Worm (Caenorhabditis elegans) whole organism, dauer: ENCODE measurements around the gene F26F4.5.
"Not testable (repeated sequence)": the region's sequence is repeated elsewhere in the genome, so short reads cannot be mapped to it uniquely, and the experiment has no call there.

ENCODE experiments used
- unc-62 ChIP-seq: sonication (generic microtip); optimal IDR thresholded peaks from 2 replicates; lab custom pipeline; 2017; ENCODE audit warnings: missing biosample characterization, missing genetic modification reagents, missing genetic modification characterization

F26F4.5 gene

ce11 chrIII:4890997-4891396 lies at the start of gene F26F4.5:
Gene F26F4.5, minus strand, starts transcription at chrIII:4891252.
- no peak for TF ChIP-seq unc-62 (GFP tag; lab: Kevin White, UChicago)

DNA sequence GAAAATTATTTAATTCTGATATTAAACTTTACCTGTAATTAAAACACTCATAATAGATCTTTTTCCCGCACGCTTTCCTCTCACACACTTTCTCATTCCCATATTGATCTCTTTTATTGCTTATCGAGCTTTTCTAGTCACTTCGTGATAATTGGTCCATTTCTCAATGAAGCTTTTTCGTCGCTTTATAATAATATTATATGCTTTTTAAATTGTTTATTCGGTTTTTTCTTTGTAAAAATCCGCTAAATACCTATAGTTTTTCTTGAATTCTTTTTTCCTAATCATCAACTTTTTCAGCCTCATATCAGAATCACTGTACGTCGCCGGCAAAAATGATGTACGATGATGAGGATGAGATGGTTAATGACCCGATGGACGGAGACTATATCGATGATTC lies 48.2 kb upstream of the F26F4.5 start, which contains the start of gene rpb-2:
Gene rpb-2 (plus strand): TSS at position 301 of the 400 bp plus-strand sequence.
- no peak for TF ChIP-seq unc-62 (GFP tag; lab: Kevin White, UChicago)

DNA sequence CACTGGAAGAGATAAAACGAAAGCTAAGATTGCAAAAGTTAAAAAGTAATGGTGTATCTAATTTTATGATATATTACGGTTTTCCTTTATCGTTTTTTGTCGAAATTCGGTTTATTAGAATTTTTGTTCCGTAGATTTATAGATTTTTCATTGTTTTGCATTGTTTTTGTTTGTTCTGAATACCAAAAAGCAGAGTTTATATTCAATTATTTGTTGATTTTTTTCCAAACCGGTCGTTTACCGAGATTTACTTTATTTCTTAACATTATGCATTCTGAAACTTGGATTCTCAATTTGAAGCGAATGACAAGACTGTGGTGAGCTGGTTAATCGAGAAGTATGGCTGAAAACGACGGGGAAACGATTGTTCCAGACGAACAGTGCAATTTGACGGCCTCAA lies 46.0 kb upstream of the F26F4.5 start, which contains the start of gene fsn-1:
Gene fsn-1 (plus strand): TSS at position 301 of the 400 bp plus-strand sequence.
- TF ChIP-seq unc-62 (GFP tag; lab: Kevin White, UChicago): no peak

DNA sequence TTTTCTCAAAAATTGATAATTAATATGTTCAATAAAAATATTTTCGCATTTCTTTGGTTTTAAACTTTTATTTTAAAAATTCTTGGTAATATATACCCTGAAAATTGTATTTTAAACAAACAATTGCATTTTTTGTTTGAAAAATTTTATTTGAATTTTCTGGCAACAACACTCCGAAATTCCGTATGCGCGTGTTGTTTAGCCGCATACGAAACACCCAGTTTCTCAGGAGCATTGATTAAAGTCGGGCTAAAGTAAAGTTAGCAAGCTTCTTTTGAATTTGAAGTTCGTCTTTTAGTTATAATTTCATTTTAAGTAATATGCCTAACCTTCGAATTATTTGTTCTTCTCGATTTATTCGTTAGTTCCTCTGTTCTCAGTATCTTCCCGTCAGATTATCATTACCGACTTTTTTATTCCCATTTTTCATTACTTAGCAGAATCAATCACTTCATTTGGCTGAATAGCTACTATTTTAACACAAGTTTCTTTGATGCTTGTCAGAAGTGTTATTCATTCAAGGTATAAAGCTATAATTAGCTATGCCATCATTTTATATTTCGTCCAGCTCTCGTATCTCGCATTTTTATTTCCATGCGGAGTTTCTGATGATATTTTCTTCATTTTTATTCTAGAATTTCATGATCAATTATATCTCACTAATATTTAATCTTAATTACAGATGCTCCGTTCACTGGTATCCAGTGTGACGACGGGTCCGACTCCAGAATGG lies 44.0 kb upstream of the F26F4.5 start, which contains the start of gene mrps-18C:
Gene mrps-18C (plus strand): TSS at position 683 of the 733 bp plus-strand sequence.
- TF ChIP-seq unc-62 (GFP tag; lab: Kevin White, UChicago): no peak

ce11 chrIII:4932203-4932699 lies 41.2 kb upstream of the F26F4.5 start, which contains the start of the genes C26E6.12 and eri-9:
Gene C26E6.12, minus strand, starts transcription at chrIII:4932253.
Gene eri-9, plus strand, starts transcription at chrIII:4932450.
- TF ChIP-seq unc-62 (GFP tag; lab: Kevin White, UChicago): no peak

DNA sequence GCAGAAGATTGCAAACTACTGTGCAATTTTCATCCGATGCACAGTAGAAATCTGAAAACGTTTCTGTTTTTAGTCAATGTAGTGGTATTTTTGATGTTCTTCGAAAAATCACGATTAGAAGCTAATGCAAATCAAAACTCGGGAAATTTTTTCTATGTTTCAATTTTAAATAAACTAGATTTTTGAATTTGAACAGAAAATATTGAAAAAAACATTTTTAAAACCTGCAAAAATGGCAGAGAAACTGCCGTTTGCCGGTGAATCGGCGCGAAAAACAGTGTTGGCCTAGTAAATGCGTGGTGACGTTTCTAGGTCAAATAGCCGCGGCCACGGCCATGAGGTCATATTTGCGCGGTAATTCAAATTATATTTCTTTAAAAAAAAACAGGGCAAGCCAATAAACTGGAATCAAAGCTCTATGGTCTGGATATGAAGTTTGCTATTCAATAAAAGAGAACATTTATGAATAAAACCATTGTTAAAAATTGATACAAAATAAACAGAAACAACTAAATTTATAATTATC lies 39.2 kb upstream of the F26F4.5 start, which contains the start of gene set-2:
Gene set-2 (minus strand): TSS at position 51 of the 526 bp plus-strand sequence.
- TF ChIP-seq unc-62 (GFP tag; lab: Kevin White, UChicago): no peak

DNA sequence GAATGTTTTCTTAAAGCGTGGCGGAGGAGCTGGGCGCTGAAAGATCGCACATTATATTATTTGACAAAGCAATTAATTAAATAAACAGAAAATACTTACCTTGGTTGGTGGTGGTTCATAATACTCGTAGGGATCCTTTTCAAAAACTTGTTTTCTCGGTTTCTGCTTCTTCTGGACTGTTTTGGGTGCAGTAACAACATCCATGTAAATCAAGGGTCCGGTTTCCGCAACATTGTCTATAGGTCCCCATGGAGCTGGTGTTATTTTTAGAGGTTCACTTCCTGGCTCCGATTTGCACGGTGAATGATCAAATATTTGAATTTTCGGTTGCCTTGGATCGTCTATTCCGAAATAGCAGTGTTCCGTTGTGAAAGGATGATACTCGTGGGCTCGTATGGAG lies 33.1 kb upstream of the F26F4.5 start:
- TF ChIP-seq unc-62 (GFP tag; lab: Kevin White, UChicago): no peak

DNA sequence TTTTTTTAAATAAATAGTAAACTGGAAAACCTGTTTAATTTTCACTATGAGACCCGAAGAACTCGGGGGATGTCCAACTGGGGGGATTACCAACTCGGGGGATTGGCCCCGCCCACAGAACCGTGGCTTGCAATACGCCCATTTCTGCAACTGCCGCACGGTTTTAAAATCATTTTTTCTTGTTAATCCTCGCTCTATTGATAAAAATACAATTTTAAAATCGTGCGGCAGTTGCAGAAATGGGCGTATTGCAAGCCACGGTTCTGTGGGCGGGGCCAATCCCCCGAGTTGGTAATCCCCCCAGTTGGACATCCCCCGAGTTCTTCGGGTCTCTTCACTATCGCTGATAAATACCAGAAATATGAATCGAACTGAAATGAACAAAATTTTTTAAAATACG lies 31.0 kb upstream of the F26F4.5 start, which contains the start of gene mmab-1:
Gene mmab-1 (minus strand): TSS at position 95 of the 400 bp plus-strand sequence.
- not testable (repeated sequence) for TF ChIP-seq unc-62 (GFP tag; lab: Kevin White, UChicago)

ce11 chrIII:4920221-4920620 lies 29.2 kb upstream of the F26F4.5 start, which contains the start of gene ula-1:
Gene ula-1, minus strand, starts transcription at chrIII:4920321.
- no peak for TF ChIP-seq unc-62 (GFP tag; lab: Kevin White, UChicago)

DNA sequence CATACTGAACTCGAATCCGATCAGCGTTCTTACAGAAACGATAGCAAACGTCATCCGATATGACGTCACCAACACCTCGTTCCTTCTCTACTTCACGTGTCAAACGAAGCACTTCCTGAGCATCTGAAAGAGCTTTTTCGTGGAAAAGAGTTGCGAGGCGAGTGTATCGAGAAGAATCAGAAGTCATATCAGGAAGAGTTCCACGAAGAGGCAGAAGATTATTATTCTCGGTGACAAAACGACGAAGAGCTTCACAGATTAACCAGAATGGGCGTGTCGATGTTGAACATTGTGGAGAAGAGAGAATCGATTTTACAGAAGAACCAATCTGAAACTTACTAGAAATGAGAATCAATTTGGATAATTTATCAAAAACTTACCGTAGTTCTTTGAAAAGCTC lies 27.9 kb upstream of the F26F4.5 start:
- no peak for TF ChIP-seq unc-62 (GFP tag; lab: Kevin White, UChicago)

ce11 chrIII:4917960-4918712 lies 27.1 kb upstream of the F26F4.5 start, which contains the start of gene rpb-8:
Gene rpb-8, minus strand, starts transcription at chrIII:4918008.
- no peak for TF ChIP-seq unc-62 (GFP tag; lab: Kevin White, UChicago)

- no peak for TF ChIP-seq unc-62 (GFP tag; lab: Kevin White, UChicago)
Observed at ce11 chrIII:4917077-4917476, 26.0 kb upstream of the F26F4.5 start, which contains the start of gene rars-1. Gene rars-1, minus strand, starts transcription at chrIII:4917177.

ce11 chrIII:4913736-4914135 lies 22.7 kb upstream of the F26F4.5 start:
- no peak for TF ChIP-seq unc-62 (GFP tag; lab: Kevin White, UChicago)

- TF ChIP-seq unc-62 (GFP tag; lab: Kevin White, UChicago): no peak
Observed at ce11 chrIII:4912317-4912716, 21.3 kb upstream of the F26F4.5 start, which contains the start of the genes F26F4.9 and cee-1. Gene F26F4.9, minus strand, starts transcription at chrIII:4912521. Gene cee-1, plus strand, starts transcription at chrIII:4912699.

DNA sequence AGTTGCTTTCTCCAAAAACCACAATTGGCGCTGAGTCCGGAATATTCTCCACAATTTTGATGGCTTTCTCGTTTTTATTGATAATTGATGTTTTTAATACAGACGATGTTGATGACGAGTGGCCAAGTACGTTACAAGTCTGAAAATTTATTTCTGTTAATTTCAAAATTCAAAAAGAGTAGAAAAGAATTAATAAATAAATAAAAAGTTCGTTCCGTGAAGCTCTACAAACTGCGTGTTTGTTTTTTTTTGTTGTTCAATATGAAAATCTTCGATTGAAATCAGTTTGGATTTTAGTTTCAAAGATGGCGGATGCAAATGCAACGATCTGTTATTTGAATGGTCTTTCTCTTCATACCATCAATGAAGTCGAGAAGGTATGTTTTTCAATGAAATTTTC lies 19.9 kb upstream of the F26F4.5 start, which contains the start of gene F26F4.2:
Gene F26F4.2 (plus strand): TSS at position 301 of the 400 bp plus-strand sequence.
- no peak for TF ChIP-seq unc-62 (GFP tag; lab: Kevin White, UChicago)
